Fruit fly (Drosophila melanogaster): ENCODE measurements around the gene CG6310.

Gene CG6310

dm6 chr3L:11070372-11070854, 749 bp upstream of the CG6310 start, which contains the start of gene Mocs1 (continued):
- TF ChIP-seq sug (tag; optimal IDR thresholded peaks at IDR 0.05) (peak; percentile 99), Spps (tag; optimal IDR thresholded peaks at IDR 0.05) (no peak), fd3F (GFP tag; optimal IDR thresholded peaks at IDR 0.05) (no peak), slou (GFP tag; optimal IDR thresholded peaks at IDR 0.05) (no peak), CG7987 (GFP tag; optimal IDR thresholded peaks at IDR 0.05) (no peak), oc (tag; optimal IDR thresholded peaks at IDR 0.05) (no peak), fd96Cb (tag; optimal IDR thresholded peaks at IDR 0.05) (no peak), CG1602 (GFP tag; optimal IDR thresholded peaks at IDR 0.05) (no peak), jigr1 (GFP tag; IDR thresholded peaks at IDR 0.05) (no peak), CG10462 (GFP tag; optimal IDR thresholded peaks at IDR 0.05) (no peak), gsb-n (tag; optimal IDR thresholded peaks at IDR 0.05) (no peak), croc (GFP tag; conservative IDR thresholded peaks at IDR 0.05) (no peak), GATAe (GFP tag; conservative IDR thresholded peaks at IDR 0.05) (no peak), usp (GFP tag; optimal IDR thresholded peaks at IDR 0.05) (no peak), CG11696 (GFP tag; IDR thresholded peaks at IDR 0.05) (no peak), bigmax (GFP tag; optimal IDR thresholded peaks at IDR 0.05) (no peak), Deaf1 (tag; optimal IDR thresholded peaks at IDR 0.05) (peak; percentile 8), CG2199 (GFP tag; IDR thresholded peaks at IDR 0.05) (no peak), Opbp (GFP tag; IDR thresholded peaks at IDR 0.05; ENCODE audit: partially characterized antibody) (no peak), Doc2 (GFP tag; IDR thresholded peaks at IDR 0.05) (no peak), CG7786 (GFP tag; optimal IDR thresholded peaks at IDR 0.05) (no peak), Hsf (GFP tag; optimal IDR thresholded peaks at IDR 0.05) (no peak), en (GFP tag; optimal IDR thresholded peaks at IDR 0.05) (no peak), CG9932 (GFP tag; IDR thresholded peaks at IDR 0.05) (peak; percentile 52), Xbp1 (GFP tag; optimal IDR thresholded peaks at IDR 0.05) (no peak), Gsc (GFP tag; IDR thresholded peaks at IDR 0.05) (no peak), CG17359 (tag; optimal IDR thresholded peaks at IDR 0.05) (peak; percentile 2), CG10321 (GFP tag; IDR thresholded peaks at IDR 0.05) (no peak), Fer3 (tag; optimal IDR thresholded peaks at IDR 0.05) (no peak), CG12942 (GFP tag; optimal IDR thresholded peaks at IDR 0.05) (no peak), Ets97D (GFP tag; optimal IDR thresholded peaks at IDR 0.05) (no peak), CG4282 (GFP tag; optimal IDR thresholded peaks at IDR 0.05) (no peak), CG8924 (tag; optimal IDR thresholded peaks at IDR 0.05) (no peak), ATbp (GFP tag; optimal IDR thresholded peaks at IDR 0.05) (no peak), so (GFP tag; IDR thresholded peaks at IDR 0.05) (no peak), mld (GFP tag; IDR thresholded peaks at IDR 0.05; ENCODE audit: partially characterized antibody) (no peak), wor (GFP tag; IDR thresholded peaks at IDR 0.05) (no peak), BtbVII (GFP tag; optimal IDR thresholded peaks at IDR 0.05) (no peak), gem (tag; optimal IDR thresholded peaks at IDR 0.05) (no peak), fd64A (GFP tag; optimal IDR thresholded peaks at IDR 0.05) (no peak), pum (GFP tag; optimal IDR thresholded peaks at IDR 0.05) (no peak), CG17912 (GFP tag; optimal IDR thresholded peaks at IDR 0.05) (no peak), CG10565 (GFP tag; optimal IDR thresholded peaks at IDR 0.05) (no peak), CG11247 (GFP tag; IDR thresholded peaks at IDR 0.05) (no peak), Oaz (GFP tag; IDR thresholded peaks at IDR 0.05) (no peak), CG12155 (GFP tag; optimal IDR thresholded peaks at IDR 0.05) (no peak), lmd (GFP tag; IDR thresholded peaks at IDR 0.05) (no peak), CG12659 (GFP tag; optimal IDR thresholded peaks at IDR 0.05) (no peak), ewg (GFP tag; optimal IDR thresholded peaks at IDR 0.05) (no peak), pzg (GFP tag; optimal IDR thresholded peaks at IDR 0.05) (peak; percentile 41), lola (GFP tag; optimal IDR thresholded peaks at IDR 0.05) (no peak), HmgZ (tag; optimal IDR thresholded peaks at IDR 0.05) (peak; percentile 38)
